Worm (Caenorhabditis elegans): ENCODE measurements around the gene D1022.2.

Gene D1022.2

ce11 chrII:7489605-7490004, 30.3 kb downstream of the D1022.2 start, which contains the start of gene D1022.9:
Gene D1022.9, minus strand, starts transcription at chrII:7489705.
- TF ChIP-seq sox-2 (GFP tag; IDR thresholded peaks at IDR 0.05) (no peak), elt-4 (tag; optimal IDR thresholded peaks at IDR 0.05) (no peak), unc-3 (GFP tag; conservative IDR thresholded peaks at IDR 0.05) (no peak), unc-3 (tag; optimal IDR thresholded peaks at IDR 0.05) (no peak), dve-1 (tag; optimal IDR thresholded peaks at IDR 0.05) (no peak), ceh-31 (tag; optimal IDR thresholded peaks at IDR 0.05) (no peak), npax-4 (tag; optimal IDR thresholded peaks at IDR 0.05) (no peak), lin-11 (tag; optimal IDR thresholded peaks at IDR 0.05) (no peak), ceh-6 (GFP tag; optimal IDR thresholded peaks at IDR 0.05) (no peak), nhr-232 (tag; optimal IDR thresholded peaks at IDR 0.05) (no peak), ahr-1 (tag; optimal IDR thresholded peaks at IDR 0.05) (no peak), pha-4 (tag; optimal IDR thresholded peaks at IDR 0.05) (no peak), che-1 (tag; optimal IDR thresholded peaks at IDR 0.05) (no peak), pag-3 (tag; optimal IDR thresholded peaks at IDR 0.05; ENCODE audit: borderline replicate concordance) (no peak), C38D4.7 (GFP tag; optimal IDR thresholded peaks at IDR 0.05) (no peak), ceh-9 (tag; optimal IDR thresholded peaks at IDR 0.05) (no peak), ama-1 (optimal IDR thresholded peaks at IDR 0.05) (no peak), rnt-1 (tag; optimal IDR thresholded peaks at IDR 0.05) (no peak), pqm-1 (tag; optimal IDR thresholded peaks at IDR 0.05) (no peak), unc-86 (tag; optimal IDR thresholded peaks at IDR 0.05) (no peak)

- TF ChIP-seq nfya-1 (tag; optimal IDR thresholded peaks at IDR 0.05), result no peak
- TF ChIP-seq unc-55 (GFP tag; optimal IDR thresholded peaks at IDR 0.05), result no peak
- TF ChIP-seq pqm-1 (tag; optimal IDR thresholded peaks at IDR 0.05), result no peak
- no peak for TF ChIP-seq unc-86 (tag; optimal IDR thresholded peaks at IDR 0.05)
- no peak for TF ChIP-seq ceh-9 (tag; optimal IDR thresholded peaks at IDR 0.05)
- TF ChIP-seq tbx-2 (tag; optimal IDR thresholded peaks at IDR 0.05), result no peak
- TF ChIP-seq zip-5 (tag; optimal IDR thresholded peaks at IDR 0.05), result no peak
- no peak for TF ChIP-seq ceh-34 (tag; optimal IDR thresholded peaks at IDR 0.05)
- no peak for TF ChIP-seq tbx-7 (tag; optimal IDR thresholded peaks at IDR 0.05)
- no peak for TF ChIP-seq pag-3 (tag; optimal IDR thresholded peaks at IDR 0.05; ENCODE audit: borderline replicate concordance)
- no peak for TF ChIP-seq ref-2 (tag; optimal IDR thresholded peaks at IDR 0.05)
- no peak for TF ChIP-seq ama-1 (optimal IDR thresholded peaks at IDR 0.05)
- TF ChIP-seq C08G9.2 (tag; optimal IDR thresholded peaks at IDR 0.05), result no peak
- TF ChIP-seq unc-42 (tag; optimal IDR thresholded peaks at IDR 0.05), result no peak
- no peak for TF ChIP-seq sox-2 (GFP tag; IDR thresholded peaks at IDR 0.05)
- no peak for TF ChIP-seq pha-4 (tag; optimal IDR thresholded peaks at IDR 0.05)
- TF ChIP-seq fax-1 (tag; optimal IDR thresholded peaks at IDR 0.05), result no peak
- no peak for TF ChIP-seq T23F11.4 (GFP tag; optimal IDR thresholded peaks at IDR 0.05)
These were observed 34.3 kb downstream of the D1022.2 start, which contains the start of gene nas-23 for ce11 chrII:7493599-7493998. Gene nas-23, minus strand, starts transcription at chrII:7493699.

- no peak for TF ChIP-seq odd-2 (tag; optimal IDR thresholded peaks at IDR 0.05)
- TF ChIP-seq pqm-1 (tag; optimal IDR thresholded peaks at IDR 0.05), result no peak
- no peak for TF ChIP-seq hlh-8 (tag; optimal IDR thresholded peaks at IDR 0.05)
- no peak for TF ChIP-seq ztf-16 (tag; optimal IDR thresholded peaks at IDR 0.05)
- no peak for TF ChIP-seq hlh-15 (tag; optimal IDR thresholded peaks at IDR 0.05)
These were observed 34.9 kb downstream of the D1022.2 start, which contains the start of gene R10H1.1 for ce11 chrII:7494155-7494554. Gene R10H1.1, plus strand, starts transcription at chrII:7494455.

ce11 chrII:7496070-7496469, 36.8 kb downstream of the D1022.2 start, which contains the start of gene spi-1:
Gene spi-1, plus strand, starts transcription at chrII:7496247.
- TF ChIP-seq madf-2 (tag; optimal IDR thresholded peaks at IDR 0.05), result no peak
- no peak for TF ChIP-seq sox-4 (tag; optimal IDR thresholded peaks at IDR 0.05)
- no peak for TF ChIP-seq che-1 (tag; optimal IDR thresholded peaks at IDR 0.05)
- TF ChIP-seq eyg-1 (tag; optimal IDR thresholded peaks at IDR 0.05), result no peak
- no peak for TF ChIP-seq pros-1 (tag; optimal IDR thresholded peaks at IDR 0.05)
- no peak for TF ChIP-seq tbx-2 (tag; optimal IDR thresholded peaks at IDR 0.05)
- no peak for TF ChIP-seq ttx-3 (tag; optimal IDR thresholded peaks at IDR 0.05)
- no peak for TF ChIP-seq F13H6.1 (tag; optimal IDR thresholded peaks at IDR 0.05)

Measured in whole organism, late embryonic.